Worm (Caenorhabditis elegans): ENCODE results near the gene hot-3.

hot-3 gene

ce11 chrII:13888278-13888677 is 43.6 kb downstream of the hot-3 start, which contains the start of gene mcd-1 (continued):
- no peak for TF ChIP-seq daf-12 (tag; optimal IDR thresholded peaks at IDR 0.05)
- no peak for TF ChIP-seq mxl-3 (GFP tag; optimal IDR thresholded peaks at IDR 0.05)
- peak; percentile 61 for TF ChIP-seq rbr-2 (tag; optimal IDR thresholded peaks at IDR 0.05)
- no peak for TF ChIP-seq lin-39 (tag; optimal IDR thresholded peaks at IDR 0.05)
- no peak for TF ChIP-seq lin-1 (GFP tag; IDR thresholded peaks at IDR 0.05)
- no peak for TF ChIP-seq php-3 (GFP tag; IDR thresholded peaks at IDR 0.05)
- TF ChIP-seq nhr-6 (tag; optimal IDR thresholded peaks at IDR 0.05) = peak; percentile 60
- TF ChIP-seq nhr-102 (tag; optimal IDR thresholded peaks at IDR 0.05) = no peak
- TF ChIP-seq lir-3 (tag; optimal IDR thresholded peaks at IDR 0.05) = no peak
- TF ChIP-seq fkh-10 (GFP tag; optimal IDR thresholded peaks at IDR 0.05) = peak; percentile 5
- TF ChIP-seq hlh-30 (tag; optimal IDR thresholded peaks at IDR 0.05; ENCODE audit: insufficient read depth) = peak; percentile 43
- TF ChIP-seq snpc-1.2 (GFP tag; IDR thresholded peaks at IDR 0.05) = no peak
- TF ChIP-seq cey-2 (tag; optimal IDR thresholded peaks at IDR 0.05; ENCODE audit: borderline replicate concordance, insufficient read depth) = no peak
- no peak for TF ChIP-seq nhr-10 (tag; optimal IDR thresholded peaks at IDR 0.05)
- no peak for TF ChIP-seq aha-1 (tag)
- TF ChIP-seq nhr-111 (GFP tag; optimal IDR thresholded peaks at IDR 0.05) = no peak
- TF ChIP-seq unc-62 (GFP tag; optimal IDR thresholded peaks at IDR 0.05 in 1 of 2) = peak in 1 of 2 experiments; percentile 21
- TF ChIP-seq unc-62 (tag; optimal IDR thresholded peaks at IDR 0.05) = no peak
- TF ChIP-seq Y105C5A.15 (GFP tag; IDR thresholded peaks at IDR 0.05) = no peak
- no peak for TF ChIP-seq nhr-76 (tag; optimal IDR thresholded peaks at IDR 0.05)
- TF ChIP-seq dmd-8 (GFP tag; IDR thresholded peaks at IDR 0.05) = no peak
- peak; percentile 56 for TF ChIP-seq mep-1 (tag; optimal IDR thresholded peaks at IDR 0.05)
- no peak for TF ChIP-seq nhr-28 (tag; optimal IDR thresholded peaks at IDR 0.05)
- no peak for TF ChIP-seq dmd-9 (GFP tag; IDR thresholded peaks at IDR 0.05)
- TF ChIP-seq F44E2.7 (GFP tag; IDR thresholded peaks at IDR 0.05) = no peak
- no peak for TF ChIP-seq F49E8.2 (tag; optimal IDR thresholded peaks at IDR 0.05; ENCODE audit: borderline replicate concordance)
- no peak for TF ChIP-seq ZK546.5 (tag; optimal IDR thresholded peaks at IDR 0.05)
- peak; percentile 84 for TF ChIP-seq lin-38 (GFP tag; IDR thresholded peaks at IDR 0.05)
- no peak for TF ChIP-seq Y75B8A.6 (GFP tag; IDR thresholded peaks at IDR 0.05)
- 0 out of 2 replicates have a peak, but pooled peaks have one; percentile 60 for TF ChIP-seq nhr-42 (GFP tag; IDR thresholded peaks at IDR 0.05)
- no peak for TF ChIP-seq zfp-3 (GFP tag; conservative IDR thresholded peaks at IDR 0.05)
- TF ChIP-seq ceh-82 (tag; optimal IDR thresholded peaks at IDR 0.05) = no peak
- TF ChIP-seq hif-1 (tag; optimal IDR thresholded peaks at IDR 0.05) = peak in 1 of 2 experiments; percentile 42
- no peak for TF ChIP-seq spr-1 (tag; optimal IDR thresholded peaks at IDR 0.05)
- TF ChIP-seq T20F7.1 (GFP tag; optimal IDR thresholded peaks at IDR 0.05) = no peak
- no peak for TF ChIP-seq ztf-11 (tag; optimal IDR thresholded peaks at IDR 0.05)
- no peak for TF ChIP-seq R02D3.7 (tag; optimal IDR thresholded peaks at IDR 0.05)
- peak; percentile 78 for TF ChIP-seq dpl-1 (GFP tag; optimal IDR thresholded peaks at IDR 0.05)
- TF ChIP-seq vab-7 (GFP tag; IDR thresholded peaks at IDR 0.05) = no peak
- no peak for TF ChIP-seq zip-11 (GFP tag; IDR thresholded peaks at IDR 0.05)
- TF ChIP-seq skn-1 (tag; optimal IDR thresholded peaks at IDR 0.05) = no peak
- no peak for TF ChIP-seq T26A8.4 (GFP tag; IDR thresholded peaks at IDR 0.05)
- TF ChIP-seq nhr-237 (tag; optimal IDR thresholded peaks at IDR 0.05) = no peak
- TF ChIP-seq ceh-20 (GFP tag; IDR thresholded peaks at IDR 0.05) = 0 out of 2 replicates have a peak, but pooled peaks have one; percentile 20
- no peak for TF ChIP-seq zip-2 (tag; optimal IDR thresholded peaks at IDR 0.05)
- no peak for TF ChIP-seq ama-1 (optimal IDR thresholded peaks at IDR 0.05)
- TF ChIP-seq aly-2 (tag; optimal IDR thresholded peaks at IDR 0.05) = no peak
- peak in 1 of 2 experiments; percentile 83 for TF ChIP-seq lsy-2 (tag; optimal IDR thresholded peaks at IDR 0.05)
- TF ChIP-seq egl-27 (tag; optimal IDR thresholded peaks at IDR 0.05) = no peak
- TF ChIP-seq ceh-28 (tag; optimal IDR thresholded peaks at IDR 0.05) = no peak
- TF ChIP-seq fos-1 (tag; optimal IDR thresholded peaks at IDR 0.05) = no peak
- no peak for TF ChIP-seq Y48G9A.11 (GFP tag; IDR thresholded peaks at IDR 0.05)
- no peak for TF ChIP-seq nhr-48 (tag; optimal IDR thresholded peaks at IDR 0.05)
- no peak for TF ChIP-seq madf-5 (GFP tag; IDR thresholded peaks at IDR 0.05)
